Worm (Caenorhabditis elegans) whole organism, L3 larva: Measurements from ENCODE around the gene arrd-14.

Source experiments
- elt-1 ChIP-seq: fragments of 150-350 bp; optimal IDR thresholded peaks from 2 replicates; lab custom pipeline; 2014; ENCODE audit warnings: missing biosample characterization, missing genetic modification characterization
- nhr-11 ChIP-seq: fragments of 150-350 bp; optimal IDR thresholded peaks from 2 replicates; lab custom pipeline; 2014; ENCODE audit warnings: missing biosample characterization, missing genetic modification characterization

DNA sequence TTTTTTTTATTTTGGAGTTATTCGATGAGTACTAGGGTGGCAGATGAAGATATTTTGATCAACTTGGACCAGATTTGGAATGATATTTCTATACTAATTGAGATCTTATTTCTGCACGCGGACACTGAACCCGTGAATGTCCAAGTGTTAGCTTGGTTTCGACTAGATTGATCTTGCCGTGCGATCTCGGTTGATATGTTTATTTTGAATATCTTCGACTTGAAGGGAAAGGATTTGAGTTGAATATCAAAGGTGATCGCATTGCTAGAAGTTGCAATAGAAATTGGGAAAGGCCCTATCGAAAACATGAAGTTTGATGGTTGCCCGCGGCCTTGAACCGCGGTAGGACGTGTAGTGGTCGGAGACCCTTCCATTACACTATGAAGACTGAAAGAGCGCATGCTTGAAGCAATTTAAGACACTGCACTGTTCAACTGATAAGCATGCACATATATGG, 28.7 kb downstream of the arrd-14 start:
- TF ChIP-seq elt-1 (tag; lab: Kevin White, UChicago) (no peak), nhr-11 (no peak)
